Fruit fly (Drosophila melanogaster): ENCODE data around the gene CG3309.

dm6 chrX:5363116-5363515 is 34.0 kb upstream of the CG3309 start:
- TF ChIP-seq CTCF (optimal IDR thresholded peaks at IDR 0.05) (no peak), CG8478 (optimal IDR thresholded peaks at IDR 0.05) (no peak)

Measured in S2 (cell line).